Worm (Caenorhabditis elegans): ENCODE data around the gene F49E8.6.
A peak's percentile ranks its signal among the peaks of the same experiment; 100 is the strongest.

F49E8.6 gene

ce11 chrIV:7561614-7562142 lies 7.2 kb upstream of the F49E8.6 start, which contains the start of gene ima-3 (continued):
- TF ChIP-seq lsy-2 (tag; optimal IDR thresholded peaks at IDR 0.05) = peak in 1 of 2 experiments; percentile 62
- no peak for TF ChIP-seq lin-29 (GFP tag; IDR thresholded peaks at IDR 0.05)
- no peak for TF ChIP-seq F37D6.2 (tag; optimal IDR thresholded peaks at IDR 0.05)
- TF ChIP-seq nhr-10 (tag; optimal IDR thresholded peaks at IDR 0.05) = no peak
- no peak for TF ChIP-seq daf-12 (tag; optimal IDR thresholded peaks at IDR 0.05)
- no peak for TF ChIP-seq spr-3 (GFP tag; optimal IDR thresholded peaks at IDR 0.05)
- no peak for TF ChIP-seq dmd-9 (GFP tag; IDR thresholded peaks at IDR 0.05)
- TF ChIP-seq unc-62 (GFP tag; optimal IDR thresholded peaks at IDR 0.05 in 1 of 2) = no peak
- no peak for TF ChIP-seq unc-62 (tag; optimal IDR thresholded peaks at IDR 0.05)
- TF ChIP-seq unc-130 (GFP tag; optimal IDR thresholded peaks at IDR 0.05) = peak; percentile 18
- no peak for TF ChIP-seq T26A8.4 (GFP tag; IDR thresholded peaks at IDR 0.05)
- TF ChIP-seq dmd-6 (GFP tag; IDR thresholded peaks at IDR 0.05) = no peak
- peak; percentile 30 for TF ChIP-seq dve-1 (tag; optimal IDR thresholded peaks at IDR 0.05; ENCODE audit: insufficient read depth)
- TF ChIP-seq zip-11 (GFP tag; IDR thresholded peaks at IDR 0.05) = no peak
- TF ChIP-seq aly-2 (tag; optimal IDR thresholded peaks at IDR 0.05) = no peak
- peak; percentile 73 for TF ChIP-seq lin-38 (GFP tag; IDR thresholded peaks at IDR 0.05)
- no peak for TF ChIP-seq nhr-25 (tag; optimal IDR thresholded peaks at IDR 0.05; ENCODE audit: borderline replicate concordance, insufficient read depth)
- no peak for TF ChIP-seq vab-7 (GFP tag; IDR thresholded peaks at IDR 0.05)
- peak in 1 of 2 experiments; percentile 47 for TF ChIP-seq hif-1 (tag; optimal IDR thresholded peaks at IDR 0.05)
- peak; percentile 67 for TF ChIP-seq nhr-28 (tag; optimal IDR thresholded peaks at IDR 0.05)
- no peak for TF ChIP-seq lim-7 (GFP tag; IDR thresholded peaks at IDR 0.05)
- no peak for TF ChIP-seq snpc-1.2 (GFP tag; IDR thresholded peaks at IDR 0.05)
- peak; percentile 36 for TF ChIP-seq pqm-1 (tag; optimal IDR thresholded peaks at IDR 0.05)
- no peak for TF ChIP-seq daf-19 (GFP tag; conservative IDR thresholded peaks at IDR 0.05)
- no peak for TF ChIP-seq php-3 (GFP tag; IDR thresholded peaks at IDR 0.05)
- TF ChIP-seq hlh-30 (tag; optimal IDR thresholded peaks at IDR 0.05; ENCODE audit: insufficient read depth) = no peak
- no peak for TF ChIP-seq mdt-29 (GFP tag; IDR thresholded peaks at IDR 0.05)
- TF ChIP-seq rbr-2 (tag; optimal IDR thresholded peaks at IDR 0.05) = no peak
- TF ChIP-seq ama-1 (optimal IDR thresholded peaks at IDR 0.05) = peak; percentile 2
- peak; percentile 51 for TF ChIP-seq mep-1 (tag; optimal IDR thresholded peaks at IDR 0.05)
- TF ChIP-seq ZK337.2 (GFP tag; IDR thresholded peaks at IDR 0.05) = no peak

DNA sequence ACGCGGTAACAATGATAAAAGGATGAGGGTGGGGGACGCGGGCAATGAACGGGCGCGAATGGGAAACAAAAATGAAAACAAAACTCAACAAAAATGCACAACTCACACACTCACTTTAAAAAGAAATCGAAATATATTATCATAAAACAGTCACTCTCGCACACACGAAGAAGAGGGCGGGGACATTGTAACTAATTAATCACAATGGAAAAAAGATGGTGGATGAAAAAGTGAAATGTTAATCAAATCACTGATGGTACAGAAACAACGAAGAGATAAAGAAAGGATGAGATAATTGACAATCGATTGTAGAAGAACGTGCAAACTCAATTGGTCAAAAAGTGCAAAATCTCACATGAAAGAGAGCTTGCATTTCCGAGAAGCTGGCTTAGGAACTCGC lies 4.8 kb upstream of the F49E8.6 start:
- TF ChIP-seq dpl-1 (GFP tag; optimal IDR thresholded peaks at IDR 0.05) (no peak), arid-1 (GFP tag; conservative IDR thresholded peaks at IDR 0.05) (0 out of 2 replicates have a peak, but pooled peaks have one; percentile 21), lin-38 (GFP tag; IDR thresholded peaks at IDR 0.05) (peak; percentile 6; the same call in 1 of the 2 replicates), hmg-1.1 (GFP tag; IDR thresholded peaks at IDR 0.05) (no peak), lin-13 (GFP tag; optimal IDR thresholded peaks at IDR 0.05) (no peak), nhr-237 (tag; optimal IDR thresholded peaks at IDR 0.05) (no peak)

ce11 chrIV:7558653-7559052 lies 4.2 kb upstream of the F49E8.6 start:
- TF ChIP-seq set-16 (GFP tag; IDR thresholded peaks at IDR 0.05) (no peak), lin-38 (GFP tag; IDR thresholded peaks at IDR 0.05) (no peak), snpc-1.2 (GFP tag; IDR thresholded peaks at IDR 0.05) (0 out of 2 replicates have a peak, but pooled peaks have one; percentile 15), daf-16 (GFP tag; optimal IDR thresholded peaks at IDR 0.05) (no peak), daf-16 (tag; optimal IDR thresholded peaks at IDR 0.05) (no peak), Y48G9A.11 (GFP tag; IDR thresholded peaks at IDR 0.05) (no peak), T26A8.4 (GFP tag; IDR thresholded peaks at IDR 0.05) (no peak), ama-1 (optimal IDR thresholded peaks at IDR 0.05) (peak; percentile 54)
